Worm (Caenorhabditis elegans) whole organism, midembryonic: ENCODE data around the gene dap-3.

Experiments used
- flt-1 ChIP-seq: fragments of 200-800 bp; sonication (Bioruptor generic); IDR thresholded peaks from 2 replicates; pipeline ENCODE4 v1.3.6; 2022; ENCODE audit warnings: missing genetic modification characterization, missing compliant biosample characterization
- ref-1 ChIP-seq: fragments of 200-800 bp; sonication (Bioruptor generic); conservative IDR thresholded peaks from 2 replicates; pipeline ENCODE4 v1.3.6; 2022; ENCODE audit warnings: missing genetic modification reagents, missing genetic modification characterization, missing compliant biosample characterization
- tab-1 ChIP-seq: fragments of 200-800 bp; sonication (Bioruptor generic); IDR thresholded peaks from 2 replicates; pipeline ENCODE4 v1.3.6; 2022; ENCODE audit warnings: missing genetic modification characterization, missing compliant biosample characterization

DNA sequence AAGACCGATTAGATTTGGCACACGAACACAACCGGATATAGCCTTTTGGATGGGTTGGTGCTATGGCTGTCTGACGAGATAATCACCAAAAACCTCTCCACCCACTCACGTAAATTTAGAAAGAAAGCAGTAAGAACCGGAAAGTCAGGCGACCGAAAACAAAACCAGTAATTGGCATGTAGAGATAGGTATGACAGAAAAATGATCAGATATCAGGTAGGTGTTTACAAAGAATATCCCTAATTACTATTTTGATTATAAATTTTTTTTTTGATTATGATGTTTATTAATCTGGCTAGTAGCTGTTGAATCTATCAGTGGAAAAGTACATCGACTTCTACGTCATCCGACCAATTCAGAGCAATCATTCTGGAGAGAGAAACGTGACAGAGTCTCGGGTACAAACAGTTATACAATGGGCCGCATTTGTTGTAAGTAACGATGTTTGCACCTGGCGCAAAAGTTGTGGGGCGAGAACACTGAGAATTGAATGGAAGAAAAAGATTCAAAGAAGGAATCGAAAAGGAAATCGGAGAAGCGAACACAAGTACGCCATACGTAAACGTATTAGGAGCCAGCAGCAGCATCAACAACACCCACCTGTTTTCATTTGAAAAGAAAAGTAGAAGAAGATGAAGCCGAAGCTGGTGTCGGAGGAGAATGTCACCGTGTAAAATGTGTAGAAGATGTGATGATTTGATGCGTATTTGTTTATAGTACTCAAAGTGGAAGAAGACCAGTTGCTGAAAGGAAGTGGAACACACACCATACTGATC is 29.9 kb upstream of the dap-3 start:
- TF ChIP-seq ref-1 (GFP tag; lab: Robert Waterston, UW), result no peak
- no peak for TF ChIP-seq flt-1 (GFP tag; lab: Robert Waterston, UW)
- TF ChIP-seq tab-1 (GFP tag; lab: Robert Waterston, UW), result no peak
